Worm (Caenorhabditis elegans) whole organism, L3 larva: Measurements from ENCODE around the gene ttr-42.
A peak's percentile ranks its signal among the peaks of the same experiment; 100 is the strongest.

Experiments
- R02D3.7 ChIP-seq: fragments of 150-350 bp; optimal IDR thresholded peaks from 2 replicates; lab custom pipeline; 2014; ENCODE audit warnings: missing biosample characterization, missing genetic modification characterization
- ZK546.5 ChIP-seq: sonication (generic microtip); optimal IDR thresholded peaks from 2 replicates; lab custom pipeline; 2017; ENCODE audit warnings: missing biosample characterization, missing genetic modification characterization
- ama-1 ChIP-seq: fragments of 150-350 bp; optimal IDR thresholded peaks from 2 replicates; lab custom pipeline; 2018
- ceh-16 ChIP-seq: sonication (generic microtip); optimal IDR thresholded peaks from 2 replicates; lab custom pipeline; 2017; ENCODE audit warnings: missing biosample characterization, missing genetic modification characterization
- ceh-28 ChIP-seq: fragments of 150-350 bp; optimal IDR thresholded peaks from 2 replicates; lab custom pipeline; 2014; ENCODE audit warnings: missing biosample characterization, missing genetic modification reagents, missing genetic modification characterization
- ceh-82 ChIP-seq: fragments of 150-350 bp; optimal IDR thresholded peaks from 2 replicates; lab custom pipeline; 2014; ENCODE audit warnings: missing biosample characterization, missing genetic modification characterization
- ceh-9 ChIP-seq: sonication (generic microtip); optimal IDR thresholded peaks from 2 replicates; lab custom pipeline; 2018; ENCODE audit warnings: missing biosample characterization, missing genetic modification characterization
- daf-12 ChIP-seq: fragments of 150-350 bp; optimal IDR thresholded peaks from 2 replicates; lab custom pipeline; 2014; ENCODE audit warnings: missing biosample characterization, missing genetic modification reagents, missing genetic modification characterization
- egl-27 ChIP-seq: sonication (generic microtip); optimal IDR thresholded peaks from 4 replicates; lab custom pipeline; 2017; ENCODE audit warnings: missing biosample characterization, missing genetic modification reagents, missing genetic modification characterization
- elt-1 ChIP-seq: fragments of 150-350 bp; optimal IDR thresholded peaks from 2 replicates; lab custom pipeline; 2014; ENCODE audit warnings: missing biosample characterization, missing genetic modification characterization
- elt-2 ChIP-seq: sonication (generic microtip); optimal IDR thresholded peaks from 2 replicates; lab custom pipeline; 2016; ENCODE audit warnings: missing genetic modification reagents, mild to moderate bottlenecking, missing genetic modification characterization, missing compliant biosample characterization
- elt-3 ChIP-seq, 3 experiments: fragments of 150-350 bp in 1 of 3; sonication (generic microtip) in 2 of 3; optimal IDR thresholded peaks; 2 replicates in 2 of 3; 4 replicates in 1 of 3; lab custom pipeline; 2014 to 2017; ENCODE audit warnings: missing biosample characterization in 3 of 3, missing genetic modification characterization in 3 of 3
- eor-1 ChIP-seq, 2 experiments: fragments of 150-350 bp; optimal IDR thresholded peaks; 2 replicates each; lab custom pipeline; 2014 to 2018; ENCODE audit warnings: missing biosample characterization in 2 of 2, missing genetic modification characterization in 2 of 2
- fkh-10 ChIP-seq: sonication (generic microtip); optimal IDR thresholded peaks from 2 replicates; lab custom pipeline; 2017; ENCODE audit warnings: missing biosample characterization, missing genetic modification reagents, missing genetic modification characterization
- fkh-2 ChIP-seq: fragments of 150-350 bp; optimal IDR thresholded peaks from 2 replicates; lab custom pipeline; 2014; ENCODE audit warnings: missing biosample characterization, missing genetic modification reagents, missing genetic modification characterization
- hmg-11 ChIP-seq: sonication (generic microtip); optimal IDR thresholded peaks from 2 replicates; lab custom pipeline; 2016; ENCODE audit warnings: missing genetic modification characterization, missing compliant biosample characterization
- jun-1 ChIP-seq: fragments of 150-350 bp; optimal IDR thresholded peaks from 2 replicates; lab custom pipeline; 2014; ENCODE audit warnings: missing biosample characterization, missing genetic modification reagents, missing genetic modification characterization
- lin-15B ChIP-seq: fragments of 150-350 bp; optimal IDR thresholded peaks from 2 replicates; lab custom pipeline; 2014; ENCODE audit warnings: missing biosample characterization, missing genetic modification characterization
- lin-39 ChIP-seq: fragments of 150-350 bp; optimal IDR thresholded peaks from 2 replicates; lab custom pipeline; 2018; ENCODE audit warnings: missing biosample characterization, missing genetic modification reagents, missing genetic modification characterization
- lsy-12 ChIP-seq: sonication (generic microtip); optimal IDR thresholded peaks from 2 replicates; lab custom pipeline; 2016; ENCODE audit warnings: mild to moderate bottlenecking, missing genetic modification characterization, missing compliant biosample characterization
- mdl-1 ChIP-seq: fragments of 150-350 bp; optimal IDR thresholded peaks from 2 replicates; lab custom pipeline; 2014; ENCODE audit warnings: missing biosample characterization, missing genetic modification characterization
- nfya-1 ChIP-seq: sonication (generic microtip); optimal IDR thresholded peaks from 2 replicates; lab custom pipeline; 2017; ENCODE audit warnings: missing genetic modification characterization, mild to moderate bottlenecking, missing compliant biosample characterization, antibody characterized with exemption, moderate library complexity; ENCODE audit not compliant: insufficient read depth
- nhr-11 ChIP-seq: fragments of 150-350 bp; optimal IDR thresholded peaks from 2 replicates; lab custom pipeline; 2014; ENCODE audit warnings: missing biosample characterization, missing genetic modification characterization
- nhr-12 ChIP-seq: fragments of 150-350 bp; optimal IDR thresholded peaks from 2 replicates; lab custom pipeline; 2014; ENCODE audit warnings: missing biosample characterization, missing genetic modification characterization
- nhr-23 ChIP-seq: fragments of 150-350 bp; optimal IDR thresholded peaks from 2 replicates; lab custom pipeline; 2014; ENCODE audit warnings: missing biosample characterization, missing genetic modification reagents, missing genetic modification characterization
- nhr-237 ChIP-seq: fragments of 150-350 bp; optimal IDR thresholded peaks from 2 replicates; lab custom pipeline; 2014; ENCODE audit warnings: missing biosample characterization, missing genetic modification characterization
- nhr-25 ChIP-seq: sonication (generic microtip); optimal IDR thresholded peaks from 2 replicates; lab custom pipeline; 2017; ENCODE audit warnings: missing biosample characterization, missing genetic modification characterization
- nhr-28 ChIP-seq: fragments of 150-350 bp; optimal IDR thresholded peaks from 2 replicates; lab custom pipeline; 2014; ENCODE audit warnings: missing biosample characterization, missing genetic modification characterization
- nhr-43 ChIP-seq: sonication (generic microtip); optimal IDR thresholded peaks from 2 replicates; lab custom pipeline; 2016; ENCODE audit warnings: mild to moderate bottlenecking, missing genetic modification characterization, missing compliant biosample characterization; ENCODE audit not compliant: poor library complexity, severe bottlenecking
- nhr-67 ChIP-seq: fragments of 150-350 bp; optimal IDR thresholded peaks from 2 replicates; lab custom pipeline; 2014; ENCODE audit warnings: missing biosample characterization, missing genetic modification characterization
- nhr-76 ChIP-seq: fragments of 150-350 bp; sonication (generic microtip); optimal IDR thresholded peaks from 5 replicates; lab custom pipeline; 2014; ENCODE audit warnings: missing biosample characterization, missing genetic modification characterization
- pha-4 ChIP-seq: fragments of 150-350 bp; optimal IDR thresholded peaks from 2 replicates; lab custom pipeline; 2014; ENCODE audit warnings: missing biosample characterization, missing genetic modification reagents, missing genetic modification characterization
- pqm-1 ChIP-seq: fragments of 150-350 bp; optimal IDR thresholded peaks from 2 replicates; lab custom pipeline; 2017; ENCODE audit warnings: missing biosample characterization, missing genetic modification characterization, inconsistent platforms
- sea-2 ChIP-seq: fragments of 150-350 bp; sonication (generic microtip); optimal IDR thresholded peaks from 4 replicates; lab custom pipeline; 2014; ENCODE audit warnings: missing biosample characterization, missing genetic modification reagents, missing genetic modification characterization
- skn-1 ChIP-seq: fragments of 150-350 bp; optimal IDR thresholded peaks from 2 replicates; lab custom pipeline; 2014; ENCODE audit warnings: missing biosample characterization, missing genetic modification characterization
- snpc-4 ChIP-seq: fragments of 150-350 bp; optimal IDR thresholded peaks from 2 replicates; lab custom pipeline; 2014; ENCODE audit warnings: missing biosample characterization, missing genetic modification characterization
- tbx-2 ChIP-seq: sonication (generic microtip); optimal IDR thresholded peaks from 2 replicates; lab custom pipeline; 2016; ENCODE audit warnings: mild to moderate bottlenecking, missing genetic modification characterization, missing compliant biosample characterization
- unc-62 ChIP-seq: fragments of 150-350 bp; sonication (generic microtip); optimal IDR thresholded peaks from 4 replicates; lab custom pipeline; 2014; ENCODE audit warnings: missing biosample characterization, missing genetic modification reagents, missing genetic modification characterization
- zag-1 ChIP-seq: fragments of 150-350 bp; optimal IDR thresholded peaks from 2 replicates; lab custom pipeline; 2014; ENCODE audit warnings: missing biosample characterization, missing genetic modification characterization
- ztf-11 ChIP-seq: fragments of 150-350 bp; optimal IDR thresholded peaks from 2 replicates; lab custom pipeline; 2014; ENCODE audit warnings: missing biosample characterization, missing genetic modification characterization
- ztf-4 ChIP-seq: fragments of 150-350 bp; optimal IDR thresholded peaks from 2 replicates; lab custom pipeline; 2014; ENCODE audit warnings: missing biosample characterization, missing genetic modification characterization

ttr-42 gene

ce11 chrX:2595757-2596059 is 18.2 kb downstream of the ttr-42 start:
- TF ChIP-seq eor-1 (tag; optimal IDR thresholded peaks at IDR 0.05; lab: Kevin White, UChicago) = no peak

DNA sequence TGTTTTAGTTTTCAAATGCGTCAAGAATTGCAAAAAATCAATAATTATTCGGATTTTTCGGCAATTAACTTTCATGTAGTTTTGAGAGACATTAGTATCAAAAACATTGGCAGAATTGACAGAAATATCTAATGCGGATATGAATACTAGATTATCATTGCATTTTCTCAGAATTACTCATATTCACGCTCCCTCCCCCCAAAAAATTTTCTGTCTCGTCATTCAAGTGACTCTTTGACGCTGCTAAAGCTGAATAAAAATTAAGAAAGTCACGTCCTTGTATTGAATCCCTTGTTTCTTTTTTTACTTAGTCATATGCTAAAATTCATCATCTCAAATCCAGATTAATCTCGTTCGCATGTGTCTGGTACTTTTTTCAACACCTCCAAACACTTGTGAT is 19.1 kb downstream of the ttr-42 start:
- TF ChIP-seq elt-1 (tag; lab: Kevin White, UChicago) = no peak
- TF ChIP-seq nfya-1 (tag; lab: Kevin White, UChicago) = peak; percentile 21
- peak; percentile 20 for TF ChIP-seq skn-1

- TF ChIP-seq nhr-76 (tag; lab: Kevin White, UChicago) (no peak), lsy-12 (tag; lab: Kevin White, UChicago) (peak; percentile 34), jun-1 (tag; lab: Kevin White, UChicago) (no peak), ceh-82 (tag; lab: Kevin White, UChicago) (no peak), ztf-11 (tag; lab: Kevin White, UChicago) (no peak), ztf-4 (no peak), egl-27 (no peak), sea-2 (GFP tag; lab: Kevin White, UChicago) (no peak), ceh-16 (tag; lab: Kevin White, UChicago) (no peak), ama-1 (lab: Kevin White, UChicago) (no peak), unc-62 (GFP tag; lab: Kevin White, UChicago) (peak; percentile 56), nhr-25 (tag; lab: Kevin White, UChicago) (no peak), nhr-11 (tag; lab: Kevin White, UChicago) (no peak), nfya-1 (tag; lab: Kevin White, UChicago) (peak; percentile 83), nhr-23 (tag; lab: Kevin White, UChicago) (no peak), pqm-1 (tag; lab: Kevin White, UChicago) (peak; percentile 1), ceh-28 (tag; lab: Kevin White, UChicago) (no peak), lin-15B (tag; lab: Kevin White, UChicago) (peak; percentile 15), elt-3 (tag; optimal IDR thresholded peaks at IDR 0.05; lab: Kevin White, UChicago) (no peak), nhr-12 (no peak), hmg-11 (peak; percentile 82), nhr-28 (tag; lab: Kevin White, UChicago) (no peak), skn-1 (peak; percentile 5), elt-2 (no peak), ZK546.5 (tag; lab: Kevin White, UChicago) (no peak), fkh-10 (GFP tag; lab: Kevin White, UChicago) (peak; percentile 54), daf-12 (peak; percentile 10), zag-1 (tag; lab: Kevin White, UChicago) (peak; percentile 40), lin-39 (tag; lab: Kevin White, UChicago) (peak; percentile 81), elt-1 (tag; lab: Kevin White, UChicago) (no peak), nhr-237 (tag; lab: Kevin White, UChicago) (no peak), ceh-9 (tag; lab: Kevin White, UChicago) (no peak), eor-1 (tag; optimal IDR thresholded peaks at IDR 0.05; lab: Kevin White, UChicago) (no peak), fkh-2 (tag; lab: Kevin White, UChicago) (no peak), tbx-2 (tag; lab: Kevin White, UChicago) (peak; percentile 44), R02D3.7 (tag; lab: Kevin White, UChicago) (no peak)
Measured at ce11 chrX:2598833-2599279, 21.3 kb downstream of the ttr-42 start.

- TF ChIP-seq nhr-237 (tag; lab: Kevin White, UChicago) = no peak
- TF ChIP-seq nhr-43 (tag; lab: Kevin White, UChicago) = no peak
- TF ChIP-seq ama-1 (lab: Kevin White, UChicago) = no peak
- no peak for TF ChIP-seq pha-4 (tag; lab: Kevin White, UChicago)
- TF ChIP-seq ztf-4 = no peak
- no peak for TF ChIP-seq mdl-1 (tag; lab: Kevin White, UChicago)
- no peak for TF ChIP-seq daf-12
- TF ChIP-seq unc-62 (GFP tag; lab: Kevin White, UChicago) = no peak
- no peak for TF ChIP-seq tbx-2 (tag; lab: Kevin White, UChicago)
- no peak for TF ChIP-seq elt-1 (tag; lab: Kevin White, UChicago)
- TF ChIP-seq lsy-12 (tag; lab: Kevin White, UChicago) = no peak
- TF ChIP-seq snpc-4 (tag; lab: Kevin White, UChicago) = no peak
- TF ChIP-seq elt-3 (tag; optimal IDR thresholded peaks at IDR 0.05; lab: Kevin White, UChicago) = no peak
- TF ChIP-seq nhr-67 (tag; lab: Kevin White, UChicago) = no peak
- no peak for TF ChIP-seq ceh-82 (tag; lab: Kevin White, UChicago)
- no peak for TF ChIP-seq sea-2 (GFP tag; lab: Kevin White, UChicago)
- TF ChIP-seq nhr-28 (tag; lab: Kevin White, UChicago) = no peak
- no peak for TF ChIP-seq jun-1 (tag; lab: Kevin White, UChicago)
- TF ChIP-seq nhr-11 (tag; lab: Kevin White, UChicago) = no peak
- TF ChIP-seq nhr-76 (tag; lab: Kevin White, UChicago) = no peak
Measured at ce11 chrX:2601025-2601705, 23.6 kb downstream of the ttr-42 start.
